Fruit fly (Drosophila melanogaster): Measurements from ENCODE around the gene Tmf.

Gene Tmf

DNA sequence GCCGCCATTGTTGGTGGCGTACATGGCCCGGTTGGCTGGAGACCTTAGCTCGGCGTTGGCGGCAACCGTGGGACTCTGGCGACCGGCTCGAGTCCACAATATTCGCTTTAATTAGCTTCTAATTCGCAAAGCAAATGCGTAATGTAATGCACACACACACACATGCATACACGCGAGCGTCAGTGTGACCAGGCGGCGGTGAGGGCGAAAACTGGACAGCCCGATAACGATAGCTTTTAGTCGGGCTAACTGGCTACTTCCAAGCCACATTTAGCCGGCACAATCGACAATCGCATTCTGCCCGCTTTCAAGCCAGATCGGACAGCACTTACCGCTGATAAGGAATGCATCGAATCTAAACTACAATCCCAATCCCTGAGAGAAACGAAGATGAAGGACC is 23.4 kb upstream of the Tmf start, which contains the start of the genes Nf-YC and xit (continued):
- TF ChIP-seq Abd-B (GFP tag; optimal IDR thresholded peaks at IDR 0.05) (no peak), CG1792 (GFP tag; optimal IDR thresholded peaks at IDR 0.05) (no peak), CG12391 (tag; optimal IDR thresholded peaks at IDR 0.05) (no peak), CG15514 (GFP tag; optimal IDR thresholded peaks at IDR 0.05) (no peak), nerfin-2 (GFP tag; IDR thresholded peaks at IDR 0.05; ENCODE audit: partially characterized antibody) (peak; percentile 39; the same call in 1 of the 2 replicates), CG8765 (GFP tag; IDR thresholded peaks at IDR 0.05) (no peak), org-1 (GFP tag; optimal IDR thresholded peaks at IDR 0.05) (no peak), TFAM (GFP tag; optimal IDR thresholded peaks at IDR 0.05) (no peak), Hr39 (optimal IDR thresholded peaks at IDR 0.05) (no peak), bigmax (GFP tag; optimal IDR thresholded peaks at IDR 0.05) (no peak), lab (GFP tag; optimal IDR thresholded peaks at IDR 0.05) (no peak), sens (GFP tag) (no peak), CG9727 (GFP tag; optimal IDR thresholded peaks at IDR 0.05) (no peak), Dad (GFP tag; optimal IDR thresholded peaks at IDR 0.05) (no peak), CG9215 (GFP tag; IDR thresholded peaks at IDR 0.05) (no peak), Med (GFP tag) (peak; percentile 84), zen2 (GFP tag; IDR thresholded peaks at IDR 0.05; ENCODE audit: partially characterized antibody) (peak; percentile 41; the same call in 1 of the 3 replicates), CG11398 (GFP tag; optimal IDR thresholded peaks at IDR 0.05) (no peak)

DNA sequence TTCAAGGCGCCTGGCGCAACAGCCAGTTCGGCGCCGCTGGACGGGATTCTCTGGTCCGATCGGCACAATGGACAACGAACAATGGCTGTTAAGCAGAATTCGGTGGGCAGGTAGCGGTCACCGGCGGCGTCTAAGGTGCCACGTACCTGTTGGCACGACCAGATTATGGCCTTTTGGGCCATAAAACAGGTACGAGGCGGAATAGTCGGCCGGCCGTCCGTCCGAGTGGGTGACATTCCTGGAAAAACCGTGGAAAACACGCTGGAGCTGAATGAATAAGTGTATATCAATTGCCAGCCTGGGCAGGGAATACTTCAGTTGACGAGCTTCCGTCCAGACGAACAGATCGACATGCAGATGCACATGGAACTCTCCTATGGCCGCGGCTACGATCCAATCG is 21.2 kb upstream of the Tmf start, which contains the start of gene Atx-1:
Gene Atx-1, plus strand, starts transcription at position 301 of the 400 bp plus-strand sequence.
- TF ChIP-seq Spps (tag; optimal IDR thresholded peaks at IDR 0.05), result no peak
- no peak for TF ChIP-seq Ada2b (GFP tag; IDR thresholded peaks at IDR 0.05)
- no peak for TF ChIP-seq Optix (GFP tag; IDR thresholded peaks at IDR 0.05)
- TF ChIP-seq CG15479 (GFP tag; optimal IDR thresholded peaks at IDR 0.05), result peak; percentile 52
- no peak for TF ChIP-seq Xbp1 (GFP tag; optimal IDR thresholded peaks at IDR 0.05)
- no peak for TF ChIP-seq prd (optimal IDR thresholded peaks at IDR 0.05)
- TF ChIP-seq prd (GFP tag; IDR thresholded peaks at IDR 0.05), result no peak

DNA sequence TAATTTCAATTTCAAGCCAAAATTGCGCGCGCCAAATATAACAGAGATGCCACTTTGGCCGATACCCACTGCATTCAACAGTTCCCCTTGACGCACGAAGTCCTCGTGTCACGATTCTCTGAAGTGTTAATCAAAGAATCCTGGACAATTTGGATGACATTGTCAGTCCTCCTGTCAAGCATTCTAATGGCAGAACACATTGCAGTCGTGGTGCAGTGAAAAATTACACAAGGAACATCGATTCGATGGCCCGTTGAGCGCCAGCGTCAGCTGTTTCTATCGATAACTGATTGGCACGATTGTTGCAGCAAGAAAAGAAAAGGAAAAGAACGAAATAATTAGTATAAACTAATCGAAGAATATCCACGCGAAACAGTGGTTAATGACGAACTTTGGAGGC is 19.9 kb upstream of the Tmf start, which contains the start of gene nonC:
Gene nonC, plus strand, starts transcription at position 294 of the 400 bp plus-strand sequence.
- peak; percentile 34 for TF ChIP-seq phol (tag; optimal IDR thresholded peaks at IDR 0.05)
- peak; percentile 37 for TF ChIP-seq stwl (tag; optimal IDR thresholded peaks at IDR 0.05)
- no peak for TF ChIP-seq NFAT (GFP tag; IDR thresholded peaks at IDR 0.05)
- TF ChIP-seq crc (GFP tag; optimal IDR thresholded peaks at IDR 0.05), result no peak
- TF ChIP-seq MBD-R2 (GFP tag; IDR thresholded peaks at IDR 0.05), result peak; percentile 51
- no peak for TF ChIP-seq Tbp (GFP tag; optimal IDR thresholded peaks at IDR 0.05)
- TF ChIP-seq CG3847 (GFP tag; IDR thresholded peaks at IDR 0.05), result no peak
- TF ChIP-seq CG9797 (GFP tag; optimal IDR thresholded peaks at IDR 0.05), result peak; percentile 55
- TF ChIP-seq CG17361 (GFP tag; IDR thresholded peaks at IDR 0.05), result no peak
- TF ChIP-seq CG13123 (GFP tag; optimal IDR thresholded peaks at IDR 0.05), result no peak
- no peak for TF ChIP-seq Elba2 (GFP tag; optimal IDR thresholded peaks at IDR 0.05)
- TF ChIP-seq hb (GFP tag; IDR thresholded peaks at IDR 0.05; ENCODE audit: partially characterized antibody), result peak; percentile 85
- peak; percentile 81 for TF ChIP-seq Sry-δ (GFP tag; optimal IDR thresholded peaks at IDR 0.05)
- TF ChIP-seq D19B (GFP tag; optimal IDR thresholded peaks at IDR 0.05), result no peak
- TF ChIP-seq Dref (GFP tag; IDR thresholded peaks at IDR 0.05), result peak; percentile 67
- no peak for TF ChIP-seq CG12391 (tag; optimal IDR thresholded peaks at IDR 0.05)
- peak; percentile 88 for TF ChIP-seq CG2116 (GFP tag; optimal IDR thresholded peaks at IDR 0.05)
- no peak for TF ChIP-seq CG14014 (GFP tag; IDR thresholded peaks at IDR 0.05)
- TF ChIP-seq ems (GFP tag; optimal IDR thresholded peaks at IDR 0.05), result no peak
- TF ChIP-seq slou (GFP tag; optimal IDR thresholded peaks at IDR 0.05), result no peak
- peak; percentile 28 for TF ChIP-seq YL-1 (GFP tag; optimal IDR thresholded peaks at IDR 0.05)
- TF ChIP-seq dati (GFP tag; IDR thresholded peaks at IDR 0.05), result no peak
- TF ChIP-seq CG4730 (GFP tag; IDR thresholded peaks at IDR 0.05), result no peak
- TF ChIP-seq trem (tag; optimal IDR thresholded peaks at IDR 0.05), result peak; percentile 70
- peak; percentile 56 for TF ChIP-seq row (GFP tag; IDR thresholded peaks at IDR 0.05)
- TF ChIP-seq ssp (GFP tag; IDR thresholded peaks at IDR 0.05), result peak; percentile 33; the same call in 1 of the 2 replicates
- TF ChIP-seq cad (GFP tag; optimal IDR thresholded peaks at IDR 0.05), result no peak
- no peak for TF ChIP-seq CG7271 (tag; optimal IDR thresholded peaks at IDR 0.05)

Data from whole organism, embryonic.